Worm (Caenorhabditis elegans) whole organism, mixed stage, embryonic: Measurements from ENCODE around the gene pals-39.

Experiments
- bed-3 ChIP-seq: fragments of 200-800 bp; sonication (Bioruptor generic); optimal IDR thresholded peaks from 3 replicates; lab custom pipeline; 2018; ENCODE audit warnings: mild to moderate bottlenecking, missing genetic modification characterization, moderate library complexity, missing compliant biosample characterization
- blmp-1 ChIP-seq: fragments of 150-350 bp; optimal IDR thresholded peaks from 2 replicates; lab custom pipeline; 2014; ENCODE audit warnings: missing biosample characterization, missing genetic modification characterization
- ceh-43 ChIP-seq: fragments of 200-800 bp; sonication (Bioruptor generic); optimal IDR thresholded peaks from 2 replicates; lab custom pipeline; 2018; ENCODE audit warnings: mild to moderate bottlenecking, missing genetic modification characterization, moderate library complexity, missing compliant biosample characterization
- ceh-83 ChIP-seq: fragments of 200-800 bp; sonication (Bioruptor generic); optimal IDR thresholded peaks from 2 replicates; lab custom pipeline; 2018; ENCODE audit warnings: mild to moderate bottlenecking, missing genetic modification characterization, missing compliant biosample characterization
- elt-1 ChIP-seq: sonication (generic microtip); optimal IDR thresholded peaks from 2 replicates; lab custom pipeline; 2017; ENCODE audit warnings: missing genetic modification characterization, mild to moderate bottlenecking, missing compliant biosample characterization, antibody characterized with exemption, moderate library complexity, borderline replicate concordance; ENCODE audit not compliant: insufficient read depth
- elt-3 ChIP-seq: fragments of 150-350 bp; optimal IDR thresholded peaks from 2 replicates; lab custom pipeline; 2014; ENCODE audit warnings: missing biosample characterization, missing genetic modification characterization
- flh-1 ChIP-seq: fragments of 200-800 bp; sonication (Bioruptor generic); optimal IDR thresholded peaks from 2 replicates; lab custom pipeline; 2018; ENCODE audit warnings: mild to moderate bottlenecking, missing genetic modification characterization, moderate library complexity, missing compliant biosample characterization
- ham-2 ChIP-seq: fragments of 200-800 bp; sonication (Bioruptor generic); optimal IDR thresholded peaks from 2 replicates; lab custom pipeline; 2018; ENCODE audit warnings: mild to moderate bottlenecking, missing genetic modification characterization, missing compliant biosample characterization
- hlh-1 ChIP-seq: fragments of 150-350 bp; optimal IDR thresholded peaks from 2 replicates; lab custom pipeline; 2014; ENCODE audit warnings: missing biosample characterization, missing genetic modification reagents, missing genetic modification characterization
- lin-13 ChIP-seq: fragments of 150-350 bp; optimal IDR thresholded peaks from 2 replicates; lab custom pipeline; 2014; ENCODE audit warnings: missing biosample characterization, missing genetic modification characterization
- lin-32 ChIP-seq: fragments of 200-800 bp; sonication (Bioruptor generic); optimal IDR thresholded peaks from 2 replicates; lab custom pipeline; 2018; ENCODE audit warnings: mild to moderate bottlenecking, missing genetic modification characterization, missing compliant biosample characterization
- mab-5 ChIP-seq: fragments of 150-350 bp; optimal IDR thresholded peaks from 2 replicates; lab custom pipeline; 2014; ENCODE audit warnings: missing biosample characterization, missing genetic modification characterization
- mls-2 ChIP-seq: sonication (generic microtip); optimal IDR thresholded peaks from 2 replicates; lab custom pipeline; 2016; ENCODE audit warnings: mild to moderate bottlenecking, missing genetic modification characterization, moderate library complexity, missing compliant biosample characterization
- nhr-237 ChIP-seq: fragments of 150-350 bp; optimal IDR thresholded peaks from 2 replicates; lab custom pipeline; 2014; ENCODE audit warnings: missing biosample characterization, missing genetic modification characterization
- nhr-28 ChIP-seq: fragments of 150-350 bp; optimal IDR thresholded peaks from 2 replicates; lab custom pipeline; 2014; ENCODE audit warnings: missing biosample characterization, missing genetic modification characterization
- unc-62 ChIP-seq: fragments of 150-350 bp; optimal IDR thresholded peaks from 2 replicates; lab custom pipeline; 2014; ENCODE audit warnings: missing biosample characterization, missing genetic modification reagents, missing genetic modification characterization
- zip-8 ChIP-seq: fragments of 150-350 bp; optimal IDR thresholded peaks from 2 replicates; lab custom pipeline; 2014; ENCODE audit warnings: missing biosample characterization, missing genetic modification characterization
- ztf-11 ChIP-seq: fragments of 150-350 bp; optimal IDR thresholded peaks from 2 replicates; lab custom pipeline; 2014; ENCODE audit warnings: missing biosample characterization, missing genetic modification characterization

Gene pals-39

ce11 chrV:12400677-12401236, 42.9 kb downstream of the pals-39 start, which contains the start of the genes K01D12.20 and miga-1:
K01D12.20 (minus strand) TSS chrV:12400814.
miga-1 (minus strand) TSS chrV:12400859.
- no peak for TF ChIP-seq flh-1 (GFP tag; lab: Kevin White, UChicago)
- peak; percentile 71 for TF ChIP-seq zip-8 (tag; lab: Kevin White, UChicago)

DNA sequence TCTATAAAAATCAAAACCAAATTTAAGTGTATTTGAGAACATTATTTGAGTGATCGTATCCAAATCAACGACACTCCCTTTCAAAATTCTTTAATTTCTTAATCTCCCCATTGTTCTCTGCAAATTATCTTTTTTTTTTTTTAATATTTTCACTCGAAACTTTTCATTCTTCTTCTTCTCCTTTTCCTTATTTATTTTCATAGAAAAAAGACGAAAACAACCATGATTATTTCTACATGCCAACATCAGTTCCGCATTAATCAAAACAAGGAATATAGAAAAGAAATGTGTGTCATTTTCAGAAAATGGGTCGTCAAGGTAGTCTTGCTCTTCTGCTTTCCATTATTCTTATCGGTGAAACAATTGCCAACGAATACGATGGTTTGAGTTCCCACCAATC, 46.1 kb downstream of the pals-39 start, which contains the start of gene K01D12.5:
Gene K01D12.5, plus strand, starts transcription at position 301 of the 400 bp plus-strand sequence.
- TF ChIP-seq nhr-28 (tag; lab: Kevin White, UChicago): no peak
- TF ChIP-seq lin-13: no peak
- TF ChIP-seq flh-1 (GFP tag; lab: Kevin White, UChicago): no peak
- TF ChIP-seq unc-62 (GFP tag; lab: Kevin White, UChicago): no peak
- no peak for TF ChIP-seq bed-3 (GFP tag; lab: Kevin White, UChicago)
- TF ChIP-seq ham-2: no peak
- no peak for TF ChIP-seq hlh-1 (tag; lab: Kevin White, UChicago)
- no peak for TF ChIP-seq nhr-237 (tag; lab: Kevin White, UChicago)
- no peak for TF ChIP-seq ceh-83 (GFP tag; lab: Kevin White, UChicago)
- TF ChIP-seq mab-5 (tag; lab: Kevin White, UChicago): no peak
- no peak for TF ChIP-seq ztf-11 (tag; lab: Kevin White, UChicago)
- TF ChIP-seq lin-32 (GFP tag; lab: Kevin White, UChicago): no peak
- TF ChIP-seq elt-1 (tag; lab: Kevin White, UChicago): no peak

DNA sequence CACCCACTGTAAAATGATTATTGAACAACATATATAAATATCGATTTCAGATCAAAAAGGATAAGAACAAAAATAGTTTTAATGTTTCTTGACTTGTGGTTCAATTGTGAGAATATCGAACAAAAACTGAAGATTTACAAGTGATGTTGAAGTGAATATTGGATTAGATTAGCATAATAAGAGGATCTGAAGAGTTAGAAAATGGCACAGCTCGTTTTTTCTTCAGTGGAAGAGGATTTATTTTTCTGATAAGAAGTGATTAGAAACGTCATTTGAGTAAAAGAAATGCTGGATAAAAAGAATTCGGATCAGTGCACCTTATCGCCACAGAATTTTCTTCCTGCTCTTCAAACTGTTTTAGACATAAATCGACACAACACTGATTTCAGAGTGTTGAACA, 48.0 kb downstream of the pals-39 start, which contains the start of gene twk-14:
Gene twk-14, minus strand, starts transcription at position 8 of the 400 bp plus-strand sequence.
- TF ChIP-seq elt-3 (tag; lab: Kevin White, UChicago) (no peak), ceh-43 (GFP tag; lab: Kevin White, UChicago) (no peak), mls-2 (tag; lab: Kevin White, UChicago) (no peak), lin-13 (no peak), blmp-1 (tag; lab: Kevin White, UChicago) (no peak)
